Worm (Caenorhabditis elegans): ENCODE data around the gene lys-3.

Gene lys-3

DNA sequence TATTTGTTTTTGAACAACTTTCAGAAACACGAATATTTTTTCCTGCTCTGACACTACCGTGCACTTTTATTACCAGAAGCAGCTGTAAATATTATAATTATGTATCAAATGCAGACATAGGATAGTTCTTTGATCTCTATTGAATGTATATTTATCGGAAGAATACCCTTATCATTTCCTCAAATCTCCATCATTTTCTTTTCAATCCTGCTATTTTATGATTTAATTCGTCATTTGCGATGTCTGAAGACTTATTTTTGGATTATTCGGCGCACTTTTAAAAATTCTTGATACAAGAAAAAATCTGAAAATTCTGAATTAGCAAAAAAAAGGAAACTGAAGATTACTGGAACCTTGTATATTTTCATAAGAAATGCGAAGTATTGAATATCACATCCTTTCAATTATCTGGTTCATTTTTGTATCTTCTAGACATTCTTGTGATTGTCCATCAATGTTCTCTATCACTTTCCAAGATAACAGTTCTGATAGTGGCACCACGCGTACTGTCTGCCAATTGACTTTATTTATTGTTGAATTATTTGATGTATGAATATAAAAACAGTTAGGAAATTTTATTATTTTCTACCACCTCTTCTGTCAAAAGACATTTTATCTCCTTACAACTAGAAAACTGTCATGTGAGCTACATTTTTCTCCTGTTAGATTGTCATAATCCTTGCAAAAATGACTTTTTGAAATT lies 39.2 kb downstream of the lys-3 start:
- TF ChIP-seq sma-3 (GFP tag; optimal IDR thresholded peaks at IDR 0.05) (no peak), ceh-82 (tag; optimal IDR thresholded peaks at IDR 0.05) (no peak), sma-9 (GFP tag; optimal IDR thresholded peaks at IDR 0.05) (peak; percentile 41), sma-9 (tag; optimal IDR thresholded peaks at IDR 0.05) (no peak), crh-2 (tag; optimal IDR thresholded peaks at IDR 0.05) (no peak), lsy-2 (tag; optimal IDR thresholded peaks at IDR 0.05) (no peak), nhr-129 (tag; optimal IDR thresholded peaks at IDR 0.05) (no peak), fos-1 (tag; optimal IDR thresholded peaks at IDR 0.05) (peak; percentile 46), mdl-1 (tag; optimal IDR thresholded peaks at IDR 0.05) (no peak), elt-1 (tag; optimal IDR thresholded peaks at IDR 0.05) (no peak)

DNA sequence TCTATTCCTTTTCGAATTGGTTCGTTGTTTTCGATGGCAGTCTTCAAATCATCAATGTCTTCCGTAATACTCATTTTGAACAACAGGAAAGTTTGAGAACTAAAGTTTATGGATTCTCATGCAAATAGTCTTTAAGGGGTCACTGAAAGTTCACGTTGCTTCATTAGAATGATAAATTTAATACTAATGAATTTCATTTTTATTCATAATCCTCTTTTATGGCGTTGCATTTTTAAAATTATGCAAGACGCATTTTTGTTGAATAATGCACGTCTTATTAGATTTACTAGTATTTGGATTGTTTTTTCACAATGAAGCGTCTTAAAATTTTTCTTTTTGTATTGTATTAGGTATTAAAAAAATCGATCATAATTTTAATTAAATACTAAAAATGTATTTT lies 40.2 kb downstream of the lys-3 start, which contains the start of gene C12D8.9:
Gene C12D8.9 (minus strand): TSS at position 101 of the 400 bp plus-strand sequence.
- no peak for TF ChIP-seq sma-9 (GFP tag; optimal IDR thresholded peaks at IDR 0.05)
- no peak for TF ChIP-seq sma-9 (tag; optimal IDR thresholded peaks at IDR 0.05)
- TF ChIP-seq fos-1 (tag; optimal IDR thresholded peaks at IDR 0.05): no peak
- no peak for TF ChIP-seq zag-1 (tag; optimal IDR thresholded peaks at IDR 0.05)
- no peak for TF ChIP-seq blmp-1 (tag; optimal IDR thresholded peaks at IDR 0.05; ENCODE audit: insufficient read depth)
- TF ChIP-seq ZK546.5 (tag; optimal IDR thresholded peaks at IDR 0.05): no peak
- TF ChIP-seq sem-4 (tag; optimal IDR thresholded peaks at IDR 0.05): no peak
- TF ChIP-seq unc-55 (GFP tag; optimal IDR thresholded peaks at IDR 0.05): no peak
- no peak for TF ChIP-seq ceh-16 (tag; optimal IDR thresholded peaks at IDR 0.05)
- no peak for TF ChIP-seq mdl-1 (tag; optimal IDR thresholded peaks at IDR 0.05)
- TF ChIP-seq sma-3 (GFP tag; optimal IDR thresholded peaks at IDR 0.05): no peak
- no peak for TF ChIP-seq nhr-77 (tag; optimal IDR thresholded peaks at IDR 0.05)
- no peak for TF ChIP-seq dmd-4 (tag; optimal IDR thresholded peaks at IDR 0.05)
- no peak for TF ChIP-seq nhr-129 (tag; optimal IDR thresholded peaks at IDR 0.05)
- no peak for TF ChIP-seq lin-39 (tag; optimal IDR thresholded peaks at IDR 0.05)
- TF ChIP-seq mbf-1 (tag; optimal IDR thresholded peaks at IDR 0.05): no peak
- no peak for TF ChIP-seq crh-2 (tag; optimal IDR thresholded peaks at IDR 0.05)
- TF ChIP-seq lsy-2 (tag; optimal IDR thresholded peaks at IDR 0.05): no peak
- TF ChIP-seq peb-1 (tag; optimal IDR thresholded peaks at IDR 0.05): no peak

DNA sequence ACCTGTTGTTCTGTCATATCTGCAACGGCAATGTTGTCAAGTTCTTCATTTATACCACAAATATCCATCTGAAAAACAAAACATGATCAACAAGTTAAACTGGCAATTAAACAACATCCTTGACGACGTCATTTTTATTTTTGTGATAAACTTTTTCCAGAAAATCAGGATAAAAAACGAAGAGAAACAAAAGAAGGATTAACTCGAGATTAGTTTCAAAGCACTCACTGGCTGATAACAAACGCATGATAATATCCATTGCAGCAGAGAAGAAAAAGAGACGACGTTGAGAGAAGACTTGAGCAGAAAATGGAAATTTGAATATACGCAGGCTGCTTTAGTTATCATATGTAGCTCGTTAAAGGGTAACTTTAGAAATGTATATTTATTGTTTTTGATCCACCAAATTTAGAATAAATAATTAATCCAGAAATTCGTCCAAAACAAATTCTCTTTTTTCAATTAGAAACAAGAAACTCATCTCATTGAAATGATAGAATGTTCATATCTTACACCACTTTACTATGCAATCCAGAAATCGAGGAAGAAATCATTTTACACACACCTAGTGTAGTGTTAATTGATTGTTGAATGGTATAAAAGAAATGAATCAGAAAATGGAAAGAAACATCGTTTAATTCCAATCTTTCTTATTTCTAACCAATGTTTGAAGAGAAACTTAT lies 42.1 kb downstream of the lys-3 start, which contains the start of the genes C12D8.21 and col-148:
Gene C12D8.21 (minus strand): TSS at position 68 of the 683 bp plus-strand sequence.
Gene col-148 (plus strand): TSS at position 633 of the 683 bp plus-strand sequence.
- TF ChIP-seq sma-9 (GFP tag; optimal IDR thresholded peaks at IDR 0.05) (no peak), sma-9 (tag; optimal IDR thresholded peaks at IDR 0.05) (no peak), skn-1 (tag; optimal IDR thresholded peaks at IDR 0.05) (no peak), zag-1 (tag; optimal IDR thresholded peaks at IDR 0.05) (no peak), nhr-21 (tag; optimal IDR thresholded peaks at IDR 0.05) (no peak), ceh-82 (tag; optimal IDR thresholded peaks at IDR 0.05) (no peak), ama-1 (optimal IDR thresholded peaks at IDR 0.05) (no peak), nhr-6 (tag; optimal IDR thresholded peaks at IDR 0.05) (no peak), gmeb-1 (tag; optimal IDR thresholded peaks at IDR 0.05) (no peak), lin-39 (tag; optimal IDR thresholded peaks at IDR 0.05) (no peak), elt-1 (tag; optimal IDR thresholded peaks at IDR 0.05) (no peak), mab-5 (tag; optimal IDR thresholded peaks at IDR 0.05) (no peak), alr-1 (tag; optimal IDR thresholded peaks at IDR 0.05) (no peak), mdl-1 (tag; optimal IDR thresholded peaks at IDR 0.05) (no peak), F13H6.1 (tag; optimal IDR thresholded peaks at IDR 0.05) (no peak), sma-3 (GFP tag; optimal IDR thresholded peaks at IDR 0.05) (no peak), sem-4 (tag; optimal IDR thresholded peaks at IDR 0.05) (no peak), ztf-11 (tag; optimal IDR thresholded peaks at IDR 0.05) (no peak), unc-62 (GFP tag; optimal IDR thresholded peaks at IDR 0.05) (no peak)

DNA sequence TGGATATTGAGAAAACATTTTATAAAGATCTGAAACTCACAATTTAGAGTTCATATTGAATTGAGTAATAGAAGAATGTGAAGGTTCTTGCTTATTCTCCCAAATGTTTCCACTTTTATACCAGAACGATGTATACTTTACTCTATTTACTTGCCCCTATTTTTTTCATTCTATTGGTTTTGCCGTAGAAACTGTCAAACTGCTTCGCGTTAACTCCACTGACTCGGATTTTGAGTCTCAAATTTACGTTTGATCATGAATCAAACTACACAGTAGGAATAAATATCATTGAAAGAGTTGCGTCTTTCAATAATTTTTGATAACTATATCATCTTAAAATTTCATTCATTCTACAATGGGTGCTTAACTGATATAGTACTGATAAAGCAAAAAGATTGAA lies 43.5 kb downstream of the lys-3 start, which contains the start of gene fipr-8:
Gene fipr-8 (minus strand): TSS at position 101 of the 400 bp plus-strand sequence.
- TF ChIP-seq ztf-1 (GFP tag; conservative IDR thresholded peaks at IDR 0.05) (no peak), crh-2 (tag; optimal IDR thresholded peaks at IDR 0.05) (no peak), lsy-2 (tag; optimal IDR thresholded peaks at IDR 0.05) (no peak), C34F6.9 (tag; optimal IDR thresholded peaks at IDR 0.05) (no peak), ceh-16 (tag; optimal IDR thresholded peaks at IDR 0.05) (no peak), mbf-1 (tag; optimal IDR thresholded peaks at IDR 0.05) (no peak), ztf-4 (tag; optimal IDR thresholded peaks at IDR 0.05) (no peak), unc-39 (tag; optimal IDR thresholded peaks at IDR 0.05) (no peak), alr-1 (tag; optimal IDR thresholded peaks at IDR 0.05) (no peak), sem-4 (tag; optimal IDR thresholded peaks at IDR 0.05) (no peak), zag-1 (tag; optimal IDR thresholded peaks at IDR 0.05) (no peak), ceh-82 (tag; optimal IDR thresholded peaks at IDR 0.05) (no peak), fos-1 (tag; optimal IDR thresholded peaks at IDR 0.05) (no peak)

Measured in whole organism, L2 larva.